Worm (Caenorhabditis elegans): ENCODE measurements around the gene F02D10.3.

Gene F02D10.3

ce11 chrX:13471855-13472254 lies 9.4 kb upstream of the F02D10.3 start, which contains the start of gene tre-4:
tre-4 (plus strand) TSS chrX:13472155.
- TF ChIP-seq ceh-6 (GFP tag; optimal IDR thresholded peaks at IDR 0.05), result no peak
- no peak for TF ChIP-seq ttx-3 (tag; optimal IDR thresholded peaks at IDR 0.05)

- TF ChIP-seq hlh-6 (tag; optimal IDR thresholded peaks at IDR 0.05), result peak; percentile 73
- TF ChIP-seq fkh-10 (GFP tag; optimal IDR thresholded peaks at IDR 0.05), result no peak
Measured at ce11 chrX:13469907-13470647, 7.7 kb upstream of the F02D10.3 start.

ce11 chrX:13469047-13469633 lies 6.7 kb upstream of the F02D10.3 start, which contains the start of gene col-184:
col-184 (plus strand) TSS chrX:13469455.
- TF ChIP-seq tbx-2 (tag; optimal IDR thresholded peaks at IDR 0.05) (no peak), syd-9 (tag; optimal IDR thresholded peaks at IDR 0.05) (no peak), fax-1 (tag; optimal IDR thresholded peaks at IDR 0.05) (no peak), T23F11.4 (GFP tag; optimal IDR thresholded peaks at IDR 0.05) (no peak), ceh-22 (tag; optimal IDR thresholded peaks at IDR 0.05) (no peak), ceh-31 (tag; optimal IDR thresholded peaks at IDR 0.05) (no peak), lim-6 (tag; optimal IDR thresholded peaks at IDR 0.05) (no peak), ceh-34 (tag; optimal IDR thresholded peaks at IDR 0.05) (no peak), hlh-15 (tag; optimal IDR thresholded peaks at IDR 0.05) (no peak), ceh-9 (tag; optimal IDR thresholded peaks at IDR 0.05) (no peak), pha-4 (tag; optimal IDR thresholded peaks at IDR 0.05) (no peak), fkh-6 (tag; optimal IDR thresholded peaks at IDR 0.05) (no peak), zip-5 (tag; optimal IDR thresholded peaks at IDR 0.05) (no peak), ref-2 (tag; optimal IDR thresholded peaks at IDR 0.05) (no peak)

- TF ChIP-seq ceh-34 (tag; optimal IDR thresholded peaks at IDR 0.05), result no peak
- no peak for TF ChIP-seq dve-1 (tag; optimal IDR thresholded peaks at IDR 0.05)
- TF ChIP-seq pag-3 (tag; optimal IDR thresholded peaks at IDR 0.05; ENCODE audit: borderline replicate concordance), result no peak
- no peak for TF ChIP-seq ref-2 (tag; optimal IDR thresholded peaks at IDR 0.05)
- TF ChIP-seq elt-4 (tag; optimal IDR thresholded peaks at IDR 0.05), result peak; percentile 71
- TF ChIP-seq hlh-6 (tag; optimal IDR thresholded peaks at IDR 0.05), result no peak
- peak; percentile 33 for TF ChIP-seq ceh-9 (tag; optimal IDR thresholded peaks at IDR 0.05)
- TF ChIP-seq gmeb-2 (tag; optimal IDR thresholded peaks at IDR 0.05), result no peak
- no peak for TF ChIP-seq pqm-1 (tag; optimal IDR thresholded peaks at IDR 0.05)
Measured at ce11 chrX:13466926-13467866, 4.8 kb upstream of the F02D10.3 start, which contains the start of gene col-183. col-183 (minus strand) TSS chrX:13467764.

ce11 chrX:13463793-13464192 lies 1.4 kb upstream of the F02D10.3 start, which contains the start of gene F02D10.2:
F02D10.2 (minus strand) TSS chrX:13463893.
- no peak for TF ChIP-seq Y22D7AL.16 (tag; optimal IDR thresholded peaks at IDR 0.05)
- TF ChIP-seq ceh-45 (GFP tag; IDR thresholded peaks at IDR 0.05), result no peak
- TF ChIP-seq nhr-11 (tag; optimal IDR thresholded peaks at IDR 0.05), result no peak
- TF ChIP-seq lim-6 (tag; optimal IDR thresholded peaks at IDR 0.05), result no peak
- no peak for TF ChIP-seq nhr-232 (tag; optimal IDR thresholded peaks at IDR 0.05)
- TF ChIP-seq fkh-10 (GFP tag; optimal IDR thresholded peaks at IDR 0.05), result no peak
- TF ChIP-seq ceh-34 (tag; optimal IDR thresholded peaks at IDR 0.05), result no peak
- no peak for TF ChIP-seq hlh-30 (tag; optimal IDR thresholded peaks at IDR 0.05; ENCODE audit: insufficient read depth)
- TF ChIP-seq madf-2 (tag; optimal IDR thresholded peaks at IDR 0.05), result no peak
- TF ChIP-seq ama-1 (optimal IDR thresholded peaks at IDR 0.05), result no peak
- no peak for TF ChIP-seq ttx-3 (tag; optimal IDR thresholded peaks at IDR 0.05)
